Fruit fly (Drosophila melanogaster): ENCODE measurements around the gene CG31296.

- no peak for TF ChIP-seq kay (GFP tag; ENCODE audit: borderline replicate concordance)
- no peak for TF ChIP-seq CG33017 (tag; optimal IDR thresholded peaks at IDR 0.05)
- no peak for TF ChIP-seq Hr96 (GFP tag; optimal IDR thresholded peaks at IDR 0.05)
- no peak for TF ChIP-seq ovo (GFP tag; optimal IDR thresholded peaks at IDR 0.05)
- TF ChIP-seq cic (GFP tag; optimal IDR thresholded peaks at IDR 0.05) = no peak
- no peak for TF ChIP-seq pad (GFP tag; optimal IDR thresholded peaks at IDR 0.05)
- no peak for TF ChIP-seq cnc (optimal IDR thresholded peaks at IDR 0.05)
- TF ChIP-seq CG5204 (GFP tag; optimal IDR thresholded peaks at IDR 0.05) = no peak
- no peak for TF ChIP-seq bab1 (GFP tag; optimal IDR thresholded peaks at IDR 0.05)
- TF ChIP-seq Clk (GFP tag; optimal IDR thresholded peaks at IDR 0.05) = no peak
- no peak for TF ChIP-seq toe (GFP tag; optimal IDR thresholded peaks at IDR 0.05)
- TF ChIP-seq CG12768 (GFP tag; optimal IDR thresholded peaks at IDR 0.05) = no peak
- TF ChIP-seq CG11617 (GFP tag; optimal IDR thresholded peaks at IDR 0.05) = no peak
Observed at dm6 chr3R:15512249-15512648, 19.0 kb downstream of the CG31296 start.

Data from whole organism, adult.